Fruit fly (Drosophila melanogaster) whole organism, embryonic: ENCODE data around the gene tra.

Source experiments
- ATbp ChIP-seq: fragments of 200-800 bp; sonication (Bioruptor generic); optimal IDR thresholded peaks from 2 replicates; lab custom pipeline; 2017; ENCODE audit warnings: missing biosample characterization, mild to moderate bottlenecking, missing genetic modification characterization, missing genetic modification reagents
- Adf1 ChIP-seq: fragments of 200-800 bp; sonication (Bioruptor generic); IDR thresholded peaks from 2 replicates; pipeline ENCODE4 v1.3.6; 2022; ENCODE audit warnings: missing biosample characterization, missing genetic modification characterization
- Aef1 ChIP-seq: fragments of 200-800 bp; sonication (Bioruptor generic); IDR thresholded peaks from 3 replicates; pipeline ENCODE4 v1.3.6; 2022; ENCODE audit warnings: missing biosample characterization, missing genetic modification characterization
- CG12104 ChIP-seq: fragments of 200-800 bp; sonication (Bioruptor generic); optimal IDR thresholded peaks from 3 replicates; lab custom pipeline; 2016; ENCODE audit warnings: missing biosample characterization, missing genetic modification characterization
- CG12299 ChIP-seq: fragments of 200-800 bp; sonication (Bioruptor generic); optimal IDR thresholded peaks from 2 replicates; lab custom pipeline; 2018; ENCODE audit warnings: missing biosample characterization, mild to moderate bottlenecking, missing genetic modification characterization
- CG12942 ChIP-seq: fragments of 200-800 bp; sonication (Bioruptor generic); optimal IDR thresholded peaks from 3 replicates; lab custom pipeline; 2016; ENCODE audit warnings: missing biosample characterization, missing genetic modification characterization
- CG14014 ChIP-seq: fragments of 200-800 bp; sonication (Bioruptor generic); IDR thresholded peaks from 2 replicates; pipeline ENCODE4 v1.3.6; 2022; ENCODE audit warnings: missing biosample characterization, missing genetic modification characterization
- CG14710 ChIP-seq: fragments of 200-800 bp; sonication (Bioruptor generic); optimal IDR thresholded peaks from 3 replicates; lab custom pipeline; 2019; ENCODE audit warnings: missing biosample characterization, mild to moderate bottlenecking, missing genetic modification characterization, moderate library complexity
- CG15011 ChIP-seq: fragments of 200-800 bp; sonication (Bioruptor generic); optimal IDR thresholded peaks from 3 replicates; lab custom pipeline; 2018; ENCODE audit warnings: missing biosample characterization, mild to moderate bottlenecking, missing genetic modification characterization
- CG1602 ChIP-seq: fragments of 200-800 bp; sonication (Bioruptor generic); optimal IDR thresholded peaks from 3 replicates; lab custom pipeline; 2016; ENCODE audit warnings: missing biosample characterization, missing genetic modification characterization
- CG18262 ChIP-seq: fragments of 200-800 bp; optimal IDR thresholded peaks from 3 replicates; lab custom pipeline; 2019; ENCODE audit warnings: missing biosample characterization, mild to moderate bottlenecking, missing genetic modification characterization, moderate library complexity
- CG30403 ChIP-seq: fragments of 200-800 bp; sonication (Bioruptor generic); optimal IDR thresholded peaks from 3 replicates; lab custom pipeline; 2016; ENCODE audit warnings: missing biosample characterization, missing genetic modification characterization
- CG31224 ChIP-seq: fragments of 200-800 bp; sonication (Bioruptor generic); IDR thresholded peaks from 2 replicates; pipeline ENCODE4 v1.3.6; 2022; ENCODE audit warnings: missing biosample characterization, missing genetic modification characterization
- CG43689 ChIP-seq: fragments of 200-800 bp; sonication (Bioruptor generic); IDR thresholded peaks from 2 replicates; pipeline ENCODE4 v1.3.6; 2022; ENCODE audit warnings: missing biosample characterization, missing genetic modification characterization
- CG4424 ChIP-seq: fragments of 200-800 bp; sonication (Bioruptor generic); optimal IDR thresholded peaks from 3 replicates; lab custom pipeline; 2016; ENCODE audit warnings: missing biosample characterization, missing genetic modification characterization
- CG4617 ChIP-seq: fragments of 200-800 bp; sonication (Bioruptor generic); optimal IDR thresholded peaks from 3 replicates; lab custom pipeline; 2016; ENCODE audit warnings: missing biosample characterization, missing genetic modification characterization, borderline replicate concordance
- CG7928 ChIP-seq: fragments of 200-800 bp; sonication (Bioruptor generic); optimal IDR thresholded peaks from 2 replicates; lab custom pipeline; 2017; ENCODE audit warnings: missing biosample characterization, mild to moderate bottlenecking, missing genetic modification characterization
- CG8765 ChIP-seq: fragments of 200-800 bp; sonication (Bioruptor generic); IDR thresholded peaks from 2 replicates; pipeline ENCODE4 v1.3.6; 2022; ENCODE audit warnings: missing biosample characterization, missing genetic modification characterization
- CG9797 ChIP-seq: fragments of 200-800 bp; sonication (Bioruptor generic); optimal IDR thresholded peaks from 3 replicates; lab custom pipeline; 2018; ENCODE audit warnings: missing biosample characterization, mild to moderate bottlenecking, missing genetic modification characterization
- CTCF ChIP-seq: fragments of 200-800 bp; sonication (Bioruptor generic); optimal IDR thresholded peaks from 2 replicates; lab custom pipeline; 2017; ENCODE audit warnings: missing biosample characterization, mild to moderate bottlenecking, missing genetic modification characterization, moderate library complexity
- Deaf1 ChIP-seq: fragments of 200-800 bp; optimal IDR thresholded peaks from 3 replicates; lab custom pipeline; 2019; ENCODE audit warnings: missing biosample characterization, mild to moderate bottlenecking, missing genetic modification characterization, moderate library complexity
- Doc3 ChIP-seq: fragments of 200-800 bp; sonication (Bioruptor generic); IDR thresholded peaks from 3 replicates; pipeline ENCODE4 v1.3.6; 2022; ENCODE audit warnings: missing biosample characterization, missing genetic modification characterization; ENCODE audit not compliant: partially characterized antibody
- Dp ChIP-seq: fragments of 200-800 bp; sonication (Bioruptor generic); optimal IDR thresholded peaks from 2 replicates; lab custom pipeline; 2018; ENCODE audit warnings: missing biosample characterization, mild to moderate bottlenecking, missing genetic modification characterization, moderate library complexity
- Ets65A ChIP-seq: fragments of 200-800 bp; sonication (Bioruptor generic); peaks from one replicate; lab custom pipeline; 2016; ENCODE audit warnings: missing biosample characterization, missing genetic modification characterization
- Hmr ChIP-seq: fragments of 200-800 bp; sonication (Bioruptor generic); optimal IDR thresholded peaks from 3 replicates; lab custom pipeline; 2017; ENCODE audit warnings: mild to moderate bottlenecking, missing biosample characterization, missing genetic modification reagents, missing genetic modification characterization
- Mad ChIP-seq: fragments of 200-800 bp; sonication (Bioruptor generic); optimal IDR thresholded peaks from 2 replicates; lab custom pipeline; 2016; ENCODE audit warnings: missing biosample characterization, missing genetic modification characterization
- Neu2 ChIP-seq: fragments of 200-800 bp; sonication (Bioruptor generic); optimal IDR thresholded peaks from 3 replicates; lab custom pipeline; 2016; ENCODE audit warnings: missing biosample characterization, missing genetic modification characterization, borderline replicate concordance
- Sox100B ChIP-seq: fragments of 200-800 bp; sonication (Bioruptor generic); optimal IDR thresholded peaks from 3 replicates; lab custom pipeline; 2018; ENCODE audit warnings: missing biosample characterization, mild to moderate bottlenecking, missing genetic modification characterization
- Ssrp ChIP-seq: fragments of 200-800 bp; sonication (Bioruptor generic); optimal IDR thresholded peaks from 2 replicates; lab custom pipeline; 2018; ENCODE audit warnings: missing biosample characterization, mild to moderate bottlenecking, missing genetic modification characterization, moderate library complexity
- amos ChIP-seq: fragments of 200-800 bp; sonication (Bioruptor generic); IDR thresholded peaks from 2 replicates; pipeline ENCODE4 v1.3.6; 2022; ENCODE audit warnings: missing biosample characterization, missing genetic modification characterization; ENCODE audit not compliant: partially characterized antibody
- bbx ChIP-seq: fragments of 200-800 bp; sonication (Bioruptor generic); IDR thresholded peaks from 2 replicates; pipeline ENCODE4 v1.3.6; 2022; ENCODE audit warnings: missing biosample characterization, missing genetic modification characterization; ENCODE audit not compliant: partially characterized antibody
- crc ChIP-seq: fragments of 200-800 bp; sonication (Bioruptor generic); optimal IDR thresholded peaks from 2 replicates; lab custom pipeline; 2016; ENCODE audit warnings: missing biosample characterization, missing genetic modification characterization
- da ChIP-seq: fragments of 200-800 bp; sonication (Bioruptor generic); optimal IDR thresholded peaks from 2 replicates; lab custom pipeline; 2016; ENCODE audit warnings: missing biosample characterization, missing genetic modification characterization
- dati ChIP-seq: fragments of 200-800 bp; sonication (Bioruptor generic); IDR thresholded peaks from 2 replicates; pipeline ENCODE4 v1.3.6; 2022; ENCODE audit warnings: missing biosample characterization, missing genetic modification characterization
- disco-r ChIP-seq: fragments of 200-800 bp; sonication (Bioruptor generic); optimal IDR thresholded peaks from 2 replicates; lab custom pipeline; 2016; ENCODE audit warnings: missing biosample characterization, missing genetic modification characterization
- esg ChIP-seq: fragments of 200-800 bp; sonication (Bioruptor generic); conservative IDR thresholded peaks from 2 replicates; pipeline ENCODE4 v1.3.6; 2022; ENCODE audit warnings: missing biosample characterization, missing genetic modification characterization
- gem ChIP-seq: fragments of 200-800 bp; sonication (Bioruptor generic); optimal IDR thresholded peaks from 2 replicates; lab custom pipeline; 2019; ENCODE audit warnings: missing biosample characterization, mild to moderate bottlenecking, missing genetic modification characterization, moderate library complexity
- grau ChIP-seq: fragments of 200-800 bp; optimal IDR thresholded peaks from 3 replicates; lab custom pipeline; 2019; ENCODE audit warnings: missing biosample characterization, mild to moderate bottlenecking, missing genetic modification characterization, moderate library complexity
- hbn ChIP-seq: fragments of 200-800 bp; sonication (Bioruptor generic); IDR thresholded peaks from 2 replicates; pipeline ENCODE4 v1.3.6; 2022; ENCODE audit warnings: missing biosample characterization, missing genetic modification characterization; ENCODE audit not compliant: partially characterized antibody
- her ChIP-seq: fragments of 200-800 bp; sonication (Bioruptor generic); optimal IDR thresholded peaks from 2 replicates; lab custom pipeline; 2016; ENCODE audit warnings: missing biosample characterization, missing genetic modification characterization
- inv ChIP-seq: fragments of 200-800 bp; sonication (Bioruptor generic); IDR thresholded peaks from 2 replicates; pipeline ENCODE4 v1.3.6; 2022; ENCODE audit warnings: missing biosample characterization, missing genetic modification characterization; ENCODE audit not compliant: partially characterized antibody
- lbe ChIP-seq: fragments of 200-800 bp; sonication (Bioruptor generic); optimal IDR thresholded peaks from 2 replicates; lab custom pipeline; 2016; ENCODE audit warnings: missing biosample characterization, mild to moderate bottlenecking, missing genetic modification characterization
- lilli ChIP-seq: fragments of 200-800 bp; sonication (Bioruptor generic); optimal IDR thresholded peaks from 3 replicates; lab custom pipeline; 2016; ENCODE audit warnings: missing biosample characterization, missing genetic modification characterization
- nom ChIP-seq: fragments of 200-800 bp; sonication (Bioruptor generic); optimal IDR thresholded peaks from 2 replicates; lab custom pipeline; 2017; ENCODE audit warnings: missing biosample characterization, missing genetic modification characterization, mild to moderate bottlenecking, moderate library complexity, missing genetic modification reagents
- sd ChIP-seq: fragments of 200-800 bp; sonication (Bioruptor generic); optimal IDR thresholded peaks from 3 replicates; lab custom pipeline; 2018; ENCODE audit warnings: missing biosample characterization, mild to moderate bottlenecking, missing genetic modification characterization, moderate library complexity
- slbo ChIP-seq: fragments of 200-800 bp; sonication (Bioruptor generic); IDR thresholded peaks from 2 replicates; pipeline ENCODE4 v1.3.6; 2022; ENCODE audit warnings: missing biosample characterization, missing genetic modification characterization
- ssp ChIP-seq: fragments of 200-800 bp; sonication (Bioruptor generic); IDR thresholded peaks from 2 replicates; pipeline ENCODE4 v1.3.6; 2022; ENCODE audit warnings: missing biosample characterization, missing genetic modification characterization
- stwl ChIP-seq: fragments of 200-800 bp; sonication (Bioruptor generic); optimal IDR thresholded peaks from 3 replicates; lab custom pipeline; 2018; ENCODE audit warnings: missing biosample characterization, mild to moderate bottlenecking, missing genetic modification characterization, moderate library complexity
- tin ChIP-seq: fragments of 200-800 bp; sonication (Bioruptor generic); optimal IDR thresholded peaks from 3 replicates; lab custom pipeline; 2016; ENCODE audit warnings: missing biosample characterization, missing genetic modification characterization
- usp ChIP-seq: fragments of >200 bp; optimal IDR thresholded peaks from 2 replicates; lab custom pipeline; 2017; ENCODE audit warnings: missing biosample characterization, missing genetic modification characterization
- vvl ChIP-seq: fragments of 200-800 bp; sonication (Bioruptor generic); IDR thresholded peaks from 2 replicates; pipeline ENCODE4 v1.3.6; 2022; ENCODE audit warnings: missing biosample characterization, missing genetic modification characterization

Gene tra

DNA sequence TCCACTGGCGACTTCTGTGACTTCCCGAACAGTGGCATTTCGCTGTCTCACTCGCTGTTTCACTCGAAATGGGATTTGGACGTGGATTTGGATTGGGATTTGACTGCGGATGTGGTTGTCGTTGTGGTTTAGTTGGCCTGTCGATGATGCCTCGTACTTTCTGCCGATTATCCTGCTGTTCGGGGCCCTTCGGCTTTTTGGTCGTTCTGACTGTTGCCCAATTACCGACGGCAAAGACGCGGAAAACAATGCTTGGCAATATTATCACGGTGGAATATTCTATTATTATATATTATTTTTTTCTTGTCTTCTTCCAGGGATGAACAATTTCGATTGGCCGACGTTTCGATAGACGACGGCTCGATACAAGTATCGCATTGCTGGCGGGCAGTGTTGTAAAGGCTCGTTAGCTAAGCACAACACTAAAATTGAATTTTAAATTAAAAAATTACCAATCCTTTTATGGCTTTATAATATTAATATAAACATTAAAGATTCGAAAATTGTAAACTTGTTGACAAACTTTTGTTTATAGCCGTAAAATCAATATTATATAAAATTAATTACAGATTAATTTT is 24.4 kb upstream of the tra start, which contains the start of gene Mo25 (continued):
- no peak for TF ChIP-seq Mad
- TF ChIP-seq dati (GFP tag; lab: Robert Waterston, UW), result no peak
- no peak for TF ChIP-seq Aef1 (GFP tag; lab: Robert Waterston, UW)
- TF ChIP-seq grau (tag; lab: Kevin White, UChicago), result peak; percentile 50
- no peak for TF ChIP-seq CG1602 (GFP tag; lab: Kevin White, UChicago)
- TF ChIP-seq CG12942 (GFP tag; lab: Kevin White, UChicago), result no peak
- TF ChIP-seq Deaf1, result peak; percentile 17
- TF ChIP-seq hbn (GFP tag; lab: Robert Waterston, UW), result peak; percentile 79
- peak; percentile 29; the same call in 1 of the 2 replicates for TF ChIP-seq ssp (GFP tag; lab: Robert Waterston, UW)
- peak; percentile 75 for TF ChIP-seq CG4617
- TF ChIP-seq CG4424 (GFP tag; lab: Kevin White, UChicago), result peak; percentile 52
- TF ChIP-seq Sox100B (GFP tag; lab: Kevin White, UChicago), result no peak
- peak; percentile 69 for TF ChIP-seq lilli (GFP tag; lab: Kevin White, UChicago)
- peak; percentile 70 for TF ChIP-seq Doc3
- peak; percentile 93 for TF ChIP-seq CG7928 (GFP tag; lab: Kevin White, UChicago)
- TF ChIP-seq Dp, result peak; percentile 83
- no peak for TF ChIP-seq her (GFP tag; lab: Kevin White, UChicago)
- TF ChIP-seq usp (GFP tag; lab: Kevin White, UChicago), result no peak
- no peak for TF ChIP-seq disco-r (GFP tag; lab: Kevin White, UChicago)
- TF ChIP-seq sd (tag; lab: Kevin White, UChicago), result no peak
- TF ChIP-seq vvl (GFP tag; lab: Robert Waterston, UW), result peak; percentile 77
- TF ChIP-seq Ets65A (GFP tag; lab: Kevin White, UChicago), result peak; percentile 11
- TF ChIP-seq ATbp (GFP tag; lab: Kevin White, UChicago), result no peak
- TF ChIP-seq nom (GFP tag; lab: Kevin White, UChicago), result peak; percentile 1
- TF ChIP-seq CG14710 (tag; lab: Kevin White, UChicago), result peak; percentile 71
- TF ChIP-seq CG15011 (GFP tag; lab: Kevin White, UChicago), result no peak
- TF ChIP-seq slbo (GFP tag; lab: Robert Waterston, UW), result peak; percentile 70
- no peak for TF ChIP-seq CTCF (GFP tag; lab: Kevin White, UChicago)
- TF ChIP-seq CG30403 (GFP tag; lab: Kevin White, UChicago), result peak; percentile 56
- TF ChIP-seq Ssrp (tag; lab: Kevin White, UChicago), result no peak
- peak; percentile 13; the same call in 1 of the 2 replicates for TF ChIP-seq CG14014 (GFP tag; lab: Robert Waterston, UW)
- TF ChIP-seq Adf1, result peak; percentile 39; the same call in 1 of the 2 replicates
- TF ChIP-seq CG12299 (tag; lab: Kevin White, UChicago), result peak; percentile 11
- peak; percentile 49 for TF ChIP-seq tin
- TF ChIP-seq esg (GFP tag; lab: Robert Waterston, UW), result no peak
- TF ChIP-seq CG18262 (tag; lab: Kevin White, UChicago), result peak; percentile 34
- no peak for TF ChIP-seq crc
- peak; percentile 47 for TF ChIP-seq CG9797 (GFP tag; lab: Kevin White, UChicago)
- TF ChIP-seq CG8765 (GFP tag; lab: Robert Waterston, UW), result no peak
- no peak for TF ChIP-seq CG12104
- peak; percentile 96 for TF ChIP-seq stwl
- TF ChIP-seq lbe, result peak; percentile 83
- TF ChIP-seq Neu2 (GFP tag; lab: Kevin White, UChicago), result no peak
- no peak for TF ChIP-seq da
- TF ChIP-seq amos (GFP tag; lab: Robert Waterston, UW), result peak; percentile 86
- TF ChIP-seq bbx, result peak; percentile 79
- TF ChIP-seq Hmr (GFP tag; lab: Kevin White, UChicago), result peak; percentile 52
- peak; percentile 60 for TF ChIP-seq inv (GFP tag; lab: Robert Waterston, UW)
- no peak for TF ChIP-seq CG43689 (GFP tag; lab: Robert Waterston, UW)
- TF ChIP-seq CG31224 (GFP tag; lab: Robert Waterston, UW), result 0 out of 2 replicates have a peak, but pooled peaks have one; percentile 17
- peak; percentile 45 for TF ChIP-seq gem (tag; lab: Kevin White, UChicago)
